Fruit fly (Drosophila melanogaster) ovary, adult (tissue): ENCODE results near the gene Cpr76Bb.

Source experiments
- CG17801 ChIP-seq: fragments of 200-800 bp; optimal IDR thresholded peaks from 2 replicates; lab custom pipeline; 2019; ENCODE audit warnings: missing biosample characterization, mild to moderate bottlenecking, missing genetic modification characterization, moderate library complexity; ENCODE audit not compliant: partially characterized antibody

Cpr76Bb gene

dm6 chr3L:19516547-19516946, 2.9 kb upstream of the Cpr76Bb start:
- TF ChIP-seq CG17801 (GFP tag; lab: Kevin White, UChicago): no peak

- TF ChIP-seq CG17801 (GFP tag; lab: Kevin White, UChicago): no peak
Measured at dm6 chr3L:19518232-19518631, 1.2 kb upstream of the Cpr76Bb start, which contains the start of gene Cpr76Ba. TSS of gene Cpr76Ba (minus strand) at chr3L:19518332.

- no peak for TF ChIP-seq CG17801 (GFP tag; lab: Kevin White, UChicago)
Measured at dm6 chr3L:19520645-19521044, 1.2 kb downstream of the Cpr76Bb start, which contains the start of gene Cpr76Bc. TSS of gene Cpr76Bc (plus strand) at chr3L:19520945.

dm6 chr3L:19521093-19521492, 1.6 kb downstream of the Cpr76Bb start:
- no peak for TF ChIP-seq CG17801 (GFP tag; lab: Kevin White, UChicago)

dm6 chr3L:19524690-19525089, 5.2 kb downstream of the Cpr76Bb start:
- TF ChIP-seq CG17801 (GFP tag; lab: Kevin White, UChicago): no peak

- no peak for TF ChIP-seq CG17801 (GFP tag; lab: Kevin White, UChicago)
Measured at dm6 chr3L:19525736-19526135, 6.3 kb downstream of the Cpr76Bb start.

- no peak for TF ChIP-seq CG17801 (GFP tag; lab: Kevin White, UChicago)
Measured at dm6 chr3L:19528547-19528946, 9.1 kb downstream of the Cpr76Bb start.

- no peak for TF ChIP-seq CG17801 (GFP tag; lab: Kevin White, UChicago)
Measured at dm6 chr3L:19532443-19532842, 13.0 kb downstream of the Cpr76Bb start, which contains the start of gene Cpr76Bd. TSS of gene Cpr76Bd (plus strand) at chr3L:19532743.

- no peak for TF ChIP-seq CG17801 (GFP tag; lab: Kevin White, UChicago)
Measured at dm6 chr3L:19544105-19544504, 24.7 kb downstream of the Cpr76Bb start, which contains the start of the genes CG46434 and Dred. TSS of gene CG46434 (minus strand) at chr3L:19544205. TSS of gene Dred (minus strand) at chr3L:19544205.

dm6 chr3L:19544810-19545209, 25.4 kb downstream of the Cpr76Bb start, which contains the start of the genes CG46435 and Rcd7:
TSS of gene CG46435 (plus strand) at chr3L:19545110.
TSS of gene Rcd7 (plus strand) at chr3L:19545110.
- no peak for TF ChIP-seq CG17801 (GFP tag; lab: Kevin White, UChicago)

- peak; percentile 27 for TF ChIP-seq CG17801 (GFP tag; lab: Kevin White, UChicago)
Measured at dm6 chr3L:19552136-19552773, 32.8 kb downstream of the Cpr76Bb start, which contains the start of the genes Ltn1 and CG9300. TSS of gene Ltn1 (minus strand) at chr3L:19552290. TSS of gene CG9300 (plus strand) at chr3L:19552420.

dm6 chr3L:19555906-19556457, 36.5 kb downstream of the Cpr76Bb start:
- TF ChIP-seq CG17801 (GFP tag; lab: Kevin White, UChicago): no peak

- TF ChIP-seq CG17801 (GFP tag; lab: Kevin White, UChicago): no peak
Measured at dm6 chr3L:19556738-19557137, 37.3 kb downstream of the Cpr76Bb start.

dm6 chr3L:19557197-19557995, 37.9 kb downstream of the Cpr76Bb start:
- no peak for TF ChIP-seq CG17801 (GFP tag; lab: Kevin White, UChicago)

dm6 chr3L:19557996-19558375, 38.5 kb downstream of the Cpr76Bb start:
- TF ChIP-seq CG17801 (GFP tag; lab: Kevin White, UChicago): no peak
